Worm (Caenorhabditis elegans): Measurements from ENCODE around the gene F54H12.7.

- TF ChIP-seq ceh-36 (tag; optimal IDR thresholded peaks at IDR 0.05) (no peak), pes-1 (GFP tag; IDR thresholded peaks at IDR 0.05) (no peak), flt-1 (GFP tag; IDR thresholded peaks at IDR 0.05) (no peak), sea-1 (GFP tag; conservative IDR thresholded peaks at IDR 0.05) (no peak)
Observed at ce11 chrIII:7953208-7953607, 15.9 kb upstream of the F54H12.7 start, which contains the start of gene let-754.

Measured in whole organism, early embryonic.